Fruit fly (Drosophila melanogaster) whole organism: ENCODE results near the gene CheA84a.

Experiments
- Dll ChIP-seq: fragments of >200 bp; optimal IDR thresholded peaks from 2 replicates; lab custom pipeline; 2017
- EcR ChIP-seq, 2 experiments: fragments of >200 bp; optimal IDR thresholded peaks; 2 replicates each; lab custom pipeline; 2017; ENCODE audit warnings: missing biosample characterization in 2 of 2, missing genetic modification characterization in 2 of 2, missing genetic modification reagents in 2 of 2
- pan ChIP-seq: fragments of >200 bp; optimal IDR thresholded peaks from 2 replicates; lab custom pipeline; 2017
- psq ChIP-seq: fragments of >200 bp; optimal IDR thresholded peaks from 2 replicates; lab custom pipeline; 2017

DNA sequence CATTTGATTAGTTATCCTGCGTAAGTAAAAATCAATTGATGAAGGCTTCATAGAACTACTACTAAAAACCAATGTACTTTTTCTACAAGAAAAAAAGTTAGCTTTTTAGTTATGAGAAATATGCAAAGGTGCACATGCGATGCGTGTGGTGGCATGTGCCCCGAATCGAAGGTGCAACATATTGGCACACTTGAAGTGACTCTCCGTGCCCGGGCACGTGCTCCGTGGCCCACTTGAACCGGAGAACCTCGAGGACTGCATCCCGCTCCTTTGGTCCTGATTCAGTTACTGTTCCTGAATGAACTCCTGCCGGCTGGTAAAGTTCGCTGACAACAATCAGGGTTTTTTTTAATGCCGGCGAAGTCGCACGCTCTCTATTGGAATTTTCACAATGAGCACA is 1.4 kb upstream of the CheA84a start:
- TF ChIP-seq psq: no peak
- no peak for TF ChIP-seq Dll (lab: Kevin White, UChicago)
- no peak for TF ChIP-seq pan (lab: Kevin White, UChicago)
- no peak for TF ChIP-seq EcR (GFP tag; optimal IDR thresholded peaks at IDR 0.05; lab: Kevin White, UChicago)
